Fruit fly (Drosophila melanogaster): ENCODE data around the gene CG10467.
A peak's percentile ranks its signal among the peaks of the same experiment; 100 is the strongest.

CG10467 gene

dm6 chr3L:6085157-6085556 is 9.4 kb downstream of the CG10467 start (continued):
- TF ChIP-seq CG6854 (GFP tag; optimal IDR thresholded peaks at IDR 0.05) (no peak), Hr4 (GFP tag; optimal IDR thresholded peaks at IDR 0.05) (peak; percentile 46), CG1621 (tag; optimal IDR thresholded peaks at IDR 0.05) (no peak), CG11902 (GFP tag; optimal IDR thresholded peaks at IDR 0.05) (no peak), achi (GFP tag; optimal IDR thresholded peaks at IDR 0.05) (peak; percentile 83), CG31627 (GFP tag; optimal IDR thresholded peaks at IDR 0.05) (no peak), CG11294 (GFP tag; IDR thresholded peaks at IDR 0.05) (no peak), CG32006 (GFP tag; optimal IDR thresholded peaks at IDR 0.05) (peak; percentile 83), net (GFP tag; optimal IDR thresholded peaks at IDR 0.05) (peak; percentile 68), fd59A (GFP tag; optimal IDR thresholded peaks at IDR 0.05) (peak; percentile 33), ss (GFP tag; optimal IDR thresholded peaks at IDR 0.05) (peak; percentile 66 to 81), Hr39 (GFP tag; optimal IDR thresholded peaks at IDR 0.05) (peak; percentile 7), CG7368 (GFP tag; optimal IDR thresholded peaks at IDR 0.05) (no peak), CG11762 (GFP tag; optimal IDR thresholded peaks at IDR 0.05; ENCODE audit: insufficient read depth) (peak; percentile 16), CG3919 (GFP tag; optimal IDR thresholded peaks at IDR 0.05) (peak; percentile 41), CG6808 (GFP tag; optimal IDR thresholded peaks at IDR 0.05) (no peak), Hr38 (GFP tag; optimal IDR thresholded peaks at IDR 0.05) (no peak), Lpt (GFP tag; optimal IDR thresholded peaks at IDR 0.05) (peak; percentile 39), CG6163 (GFP tag; IDR thresholded peaks at IDR 0.05) (0 out of 3 replicates have a peak, but pooled peaks have one; percentile 5), pdm3 (GFP tag; optimal IDR thresholded peaks at IDR 0.05) (peak; percentile 23), Met (GFP tag; optimal IDR thresholded peaks at IDR 0.05) (peak; percentile 20), topi (GFP tag; optimal IDR thresholded peaks at IDR 0.05) (no peak), dsx (GFP tag; optimal IDR thresholded peaks at IDR 0.05; ENCODE audit: poor library complexity, severe bottlenecking) (peak; percentile 63), acj6 (GFP tag; optimal IDR thresholded peaks at IDR 0.05) (peak; percentile 69), Sox15 (GFP tag; optimal IDR thresholded peaks at IDR 0.05) (peak; percentile 22), Eip93F (GFP tag; optimal IDR thresholded peaks at IDR 0.05) (no peak), Smox (GFP tag; optimal IDR thresholded peaks at IDR 0.05) (peak; percentile 11), esn (GFP tag; optimal IDR thresholded peaks at IDR 0.05) (peak; percentile 48), CG6792 (GFP tag; optimal IDR thresholded peaks at IDR 0.05) (peak; percentile 55), OdsH (GFP tag; optimal IDR thresholded peaks at IDR 0.05) (peak; percentile 72), dac (GFP tag; optimal IDR thresholded peaks at IDR 0.05) (no peak), CG8119 (GFP tag; IDR thresholded peaks at IDR 0.05) (peak; percentile 88), Ets96B (tag; optimal IDR thresholded peaks at IDR 0.05) (peak; percentile 64)

dm6 chr3L:6084446-6084845 is 10.1 kb downstream of the CG10467 start:
- peak; percentile 73 for TF ChIP-seq CG8119 (GFP tag; IDR thresholded peaks at IDR 0.05)
- peak; percentile 82 for TF ChIP-seq Eip78C (GFP tag)
- TF ChIP-seq vri (GFP tag; optimal IDR thresholded peaks at IDR 0.05), result no peak
- peak; percentile 63 for TF ChIP-seq CG10631 (GFP tag; optimal IDR thresholded peaks at IDR 0.05)
- peak; percentile 45 for TF ChIP-seq achi (GFP tag; optimal IDR thresholded peaks at IDR 0.05)
- peak; percentile 64 for TF ChIP-seq OdsH (GFP tag; optimal IDR thresholded peaks at IDR 0.05)
- no peak for TF ChIP-seq Met (GFP tag; optimal IDR thresholded peaks at IDR 0.05)
- TF ChIP-seq CG6854 (GFP tag; optimal IDR thresholded peaks at IDR 0.05), result no peak
- TF ChIP-seq Gug (GFP tag; IDR thresholded peaks at IDR 0.05), result peak; percentile 45
- peak; percentile 43 for TF ChIP-seq Ets96B (tag; optimal IDR thresholded peaks at IDR 0.05)
- no peak for TF ChIP-seq CG6808 (GFP tag; optimal IDR thresholded peaks at IDR 0.05)
- TF ChIP-seq CG15336 (GFP tag; IDR thresholded peaks at IDR 0.05), result peak; percentile 75
- peak; percentile 46 for TF ChIP-seq acj6 (GFP tag; optimal IDR thresholded peaks at IDR 0.05)
- no peak for TF ChIP-seq Ets21C (GFP tag; optimal IDR thresholded peaks at IDR 0.05)
- TF ChIP-seq CG3919 (GFP tag; optimal IDR thresholded peaks at IDR 0.05), result peak; percentile 14
- TF ChIP-seq pdm3 (GFP tag; optimal IDR thresholded peaks at IDR 0.05), result peak; percentile 46
- peak in 1 of 2 experiments; percentile 46 for TF ChIP-seq salr (GFP tag; optimal IDR thresholded peaks at IDR 0.05)
- peak; percentile 68 for TF ChIP-seq Hr4 (GFP tag; optimal IDR thresholded peaks at IDR 0.05)
- peak; percentile 9 for TF ChIP-seq Eip75B (GFP tag; optimal IDR thresholded peaks at IDR 0.05)
- TF ChIP-seq svp (GFP tag), result peak; percentile 38
- TF ChIP-seq CG3032 (tag; optimal IDR thresholded peaks at IDR 0.05), result peak; percentile 26
- peak; percentile 6 for TF ChIP-seq esn (GFP tag; optimal IDR thresholded peaks at IDR 0.05)
- no peak for TF ChIP-seq CG11902 (GFP tag; optimal IDR thresholded peaks at IDR 0.05)
- peak; percentile 7 for TF ChIP-seq Sox14 (GFP tag; optimal IDR thresholded peaks at IDR 0.05)
- peak; percentile 19 for TF ChIP-seq CG6276 (GFP tag; optimal IDR thresholded peaks at IDR 0.05)
- peak; percentile 19 for TF ChIP-seq CG10669 (GFP tag; optimal IDR thresholded peaks at IDR 0.05)
- peak; percentile 56 for TF ChIP-seq CG4318 (GFP tag; optimal IDR thresholded peaks at IDR 0.05)
- no peak for TF ChIP-seq CG8632 (GFP tag; optimal IDR thresholded peaks at IDR 0.05)
- peak; percentile 72 for TF ChIP-seq CG32006 (GFP tag; optimal IDR thresholded peaks at IDR 0.05)
- peak; percentile 25; the same call in 1 of the 3 replicates for TF ChIP-seq CG6163 (GFP tag; IDR thresholded peaks at IDR 0.05)

Data from whole organism, prepupa.